Worm (Caenorhabditis elegans) whole organism, late embryonic: ENCODE results near the gene F52G3.1.
A peak's percentile ranks its signal among the peaks of the same experiment; 100 is the strongest.

Source experiments
- C08G9.2 ChIP-seq: sonication (generic microtip); optimal IDR thresholded peaks from 2 replicates; lab custom pipeline; 2016; ENCODE audit warnings: mild to moderate bottlenecking, missing genetic modification characterization, moderate library complexity, missing compliant biosample characterization
- C38D4.7 ChIP-seq: fragments of 200-800 bp; sonication (Bioruptor generic); optimal IDR thresholded peaks from 2 replicates; lab custom pipeline; 2018; ENCODE audit warnings: mild to moderate bottlenecking, missing genetic modification characterization, moderate library complexity, missing compliant biosample characterization
- K02D7.2 ChIP-seq: sonication (generic microtip); optimal IDR thresholded peaks from 2 replicates; lab custom pipeline; 2017; ENCODE audit warnings: mild to moderate bottlenecking, missing genetic modification characterization, missing compliant biosample characterization
- K09A11.1 ChIP-seq: sonication (generic microtip); optimal IDR thresholded peaks from 2 replicates; lab custom pipeline; 2017; ENCODE audit warnings: antibody characterized with exemption, mild to moderate bottlenecking, missing genetic modification characterization, missing compliant biosample characterization; ENCODE audit not compliant: insufficient read depth
- ahr-1 ChIP-seq: sonication (generic microtip); optimal IDR thresholded peaks from 2 replicates; lab custom pipeline; 2016; ENCODE audit warnings: missing genetic modification characterization, missing compliant biosample characterization
- ama-1 ChIP-seq: fragments of 150-350 bp; optimal IDR thresholded peaks from 2 replicates; lab custom pipeline; 2014
- ceh-14 ChIP-seq: sonication (generic microtip); optimal IDR thresholded peaks from 2 replicates; lab custom pipeline; 2016; ENCODE audit warnings: missing genotype, missing genetic modification characterization, missing compliant biosample characterization
- ceh-19 ChIP-seq: fragments of 200-800 bp; sonication (Bioruptor generic); optimal IDR thresholded peaks from 2 replicates; lab custom pipeline; 2018; ENCODE audit warnings: mild to moderate bottlenecking, missing genetic modification characterization, missing compliant biosample characterization
- ceh-2 ChIP-seq: sonication (generic microtip); optimal IDR thresholded peaks from 2 replicates; lab custom pipeline; 2016; ENCODE audit warnings: missing genotype, missing genetic modification characterization, missing compliant biosample characterization
- ceh-22 ChIP-seq: sonication (generic microtip); optimal IDR thresholded peaks from 2 replicates; lab custom pipeline; 2017; ENCODE audit warnings: missing biosample characterization, missing genetic modification characterization
- ceh-24 ChIP-seq: sonication (generic microtip); optimal IDR thresholded peaks from 2 replicates; lab custom pipeline; 2016; ENCODE audit warnings: mild to moderate bottlenecking, missing genetic modification characterization, missing compliant biosample characterization
- ceh-31 ChIP-seq: sonication (generic microtip); optimal IDR thresholded peaks from 2 replicates; lab custom pipeline; 2016; ENCODE audit warnings: missing genetic modification characterization, missing compliant biosample characterization
- ceh-34 ChIP-seq: sonication (generic microtip); optimal IDR thresholded peaks from 2 replicates; lab custom pipeline; 2016; ENCODE audit warnings: mild to moderate bottlenecking, missing genetic modification characterization, missing compliant biosample characterization
- ceh-6 ChIP-seq: fragments of 200-800 bp; sonication (Bioruptor generic); optimal IDR thresholded peaks from 2 replicates; lab custom pipeline; 2018; ENCODE audit warnings: mild to moderate bottlenecking, missing genetic modification characterization, missing compliant biosample characterization
- ceh-9 ChIP-seq: sonication (generic microtip); optimal IDR thresholded peaks from 2 replicates; lab custom pipeline; 2016; ENCODE audit warnings: mild to moderate bottlenecking, missing genetic modification characterization, inconsistent platforms, missing compliant biosample characterization
- che-1 ChIP-seq: sonication (generic microtip); optimal IDR thresholded peaks from 2 replicates; lab custom pipeline; 2016; ENCODE audit warnings: mild to moderate bottlenecking, missing genetic modification characterization, missing compliant biosample characterization
- dve-1 ChIP-seq: sonication (generic microtip); optimal IDR thresholded peaks from 2 replicates; lab custom pipeline; 2017; ENCODE audit warnings: antibody characterized with exemption, mild to moderate bottlenecking, missing genetic modification characterization, missing compliant biosample characterization
- elt-2 ChIP-seq: sonication (generic microtip); optimal IDR thresholded peaks from 2 replicates; lab custom pipeline; 2016; ENCODE audit warnings: missing genetic modification reagents, missing genetic modification characterization, missing compliant biosample characterization
- elt-4 ChIP-seq: sonication (generic microtip); optimal IDR thresholded peaks from 2 replicates; lab custom pipeline; 2016; ENCODE audit warnings: missing genetic modification characterization, missing compliant biosample characterization
- eyg-1 ChIP-seq: sonication (generic microtip); optimal IDR thresholded peaks from 2 replicates; lab custom pipeline; 2016; ENCODE audit warnings: missing genotype, missing genetic modification characterization, missing compliant biosample characterization
- fkh-10 ChIP-seq: fragments of 150-350 bp; optimal IDR thresholded peaks from 2 replicates; lab custom pipeline; 2014; ENCODE audit warnings: missing biosample characterization, missing genetic modification reagents, missing genetic modification characterization
- fkh-6 ChIP-seq: sonication (generic microtip); optimal IDR thresholded peaks from 2 replicates; lab custom pipeline; 2016; ENCODE audit warnings: missing genetic modification characterization, missing compliant biosample characterization
- gmeb-2 ChIP-seq: sonication (generic microtip); optimal IDR thresholded peaks from 2 replicates; lab custom pipeline; 2016; ENCODE audit warnings: missing genetic modification characterization, inconsistent platforms, missing compliant biosample characterization
- hlh-13 ChIP-seq: fragments of 200-800 bp; sonication (Bioruptor generic); optimal IDR thresholded peaks from 2 replicates; lab custom pipeline; 2018; ENCODE audit warnings: mild to moderate bottlenecking, missing genetic modification characterization, missing compliant biosample characterization
- hlh-15 ChIP-seq: sonication (generic microtip); optimal IDR thresholded peaks from 2 replicates; lab custom pipeline; 2016; ENCODE audit warnings: missing genetic modification characterization, missing compliant biosample characterization
- hlh-6 ChIP-seq: sonication (generic microtip); optimal IDR thresholded peaks from 2 replicates; lab custom pipeline; 2016; ENCODE audit warnings: missing genotype, missing genetic modification characterization, missing compliant biosample characterization
- hlh-8 ChIP-seq: sonication (generic microtip); optimal IDR thresholded peaks from 2 replicates; lab custom pipeline; 2016; ENCODE audit warnings: missing genotype, missing genetic modification characterization, missing compliant biosample characterization
- lim-6 ChIP-seq: sonication (generic microtip); optimal IDR thresholded peaks from 2 replicates; lab custom pipeline; 2016; ENCODE audit warnings: missing genetic modification characterization, missing compliant biosample characterization
- lin-11 ChIP-seq: fragments of 200-800 bp; sonication (Bioruptor generic); optimal IDR thresholded peaks from 2 replicates; lab custom pipeline; 2018; ENCODE audit warnings: mild to moderate bottlenecking, missing genetic modification characterization, missing compliant biosample characterization
- nfya-1 ChIP-seq: sonication (generic microtip); optimal IDR thresholded peaks from 2 replicates; lab custom pipeline; 2017; ENCODE audit warnings: missing genetic modification characterization, mild to moderate bottlenecking, missing compliant biosample characterization, antibody characterized with exemption, moderate library complexity
- nhr-11 ChIP-seq: fragments of 150-350 bp; optimal IDR thresholded peaks from 2 replicates; lab custom pipeline; 2014; ENCODE audit warnings: missing biosample characterization, missing genetic modification characterization
- nhr-232 ChIP-seq: sonication (generic microtip); optimal IDR thresholded peaks from 2 replicates; lab custom pipeline; 2016; ENCODE audit warnings: missing genetic modification characterization, missing compliant biosample characterization
- odd-2 ChIP-seq: sonication (generic microtip); optimal IDR thresholded peaks from 2 replicates; lab custom pipeline; 2017; ENCODE audit warnings: antibody characterized with exemption, mild to moderate bottlenecking, missing genetic modification characterization, missing compliant biosample characterization
- pat-9 ChIP-seq: fragments of 200-800 bp; sonication (Bioruptor generic); optimal IDR thresholded peaks from 2 replicates; lab custom pipeline; 2018; ENCODE audit warnings: mild to moderate bottlenecking, missing genetic modification characterization, moderate library complexity, missing compliant biosample characterization
- pax-1 ChIP-seq: fragments of 150-350 bp; optimal IDR thresholded peaks from 2 replicates; lab custom pipeline; 2014; ENCODE audit warnings: missing biosample characterization, missing genetic modification characterization
- pha-2 ChIP-seq: sonication (generic microtip); optimal IDR thresholded peaks from 2 replicates; lab custom pipeline; 2017; ENCODE audit warnings: mild to moderate bottlenecking, missing genetic modification characterization, missing compliant biosample characterization
- pqm-1 ChIP-seq: sonication (generic microtip); optimal IDR thresholded peaks from 2 replicates; lab custom pipeline; 2016; ENCODE audit warnings: missing genetic modification characterization, missing compliant biosample characterization
- sdc-2 ChIP-seq: sonication (generic microtip); optimal IDR thresholded peaks from 2 replicates; lab custom pipeline; 2016; ENCODE audit warnings: missing genotype, missing genetic modification characterization, missing compliant biosample characterization
- sox-4 ChIP-seq: sonication (generic microtip); optimal IDR thresholded peaks from 2 replicates; lab custom pipeline; 2017; ENCODE audit warnings: mild to moderate bottlenecking, missing genetic modification characterization, inconsistent platforms, missing compliant biosample characterization
- syd-9 ChIP-seq: sonication (generic microtip); optimal IDR thresholded peaks from 2 replicates; lab custom pipeline; 2016; ENCODE audit warnings: mild to moderate bottlenecking, missing genetic modification characterization, moderate library complexity, missing compliant biosample characterization
- ttx-3 ChIP-seq: sonication (generic microtip); optimal IDR thresholded peaks from 2 replicates; lab custom pipeline; 2016; ENCODE audit warnings: missing genetic modification reagents, missing genetic modification characterization, missing compliant biosample characterization
- unc-42 ChIP-seq: sonication (generic microtip); optimal IDR thresholded peaks from 2 replicates; lab custom pipeline; 2016; ENCODE audit warnings: missing genotype, missing genetic modification characterization, missing compliant biosample characterization
- unc-55 ChIP-seq: sonication (generic microtip); optimal IDR thresholded peaks from 2 replicates; lab custom pipeline; 2017; ENCODE audit warnings: missing biosample characterization, missing genetic modification reagents, missing genetic modification characterization
- unc-86 ChIP-seq: sonication (generic microtip); optimal IDR thresholded peaks from 2 replicates; lab custom pipeline; 2016; ENCODE audit warnings: missing genetic modification characterization, missing compliant biosample characterization
- ztf-16 ChIP-seq: sonication (generic microtip); optimal IDR thresholded peaks from 2 replicates; lab custom pipeline; 2017; ENCODE audit warnings: missing genetic modification characterization, missing compliant biosample characterization

Gene F52G3.1

ce11 chrX:16961387-16961786 lies 2.3 kb upstream of the F52G3.1 start (continued):
- TF ChIP-seq sdc-2 (tag; lab: Kevin White, UChicago): peak; percentile 85
- TF ChIP-seq K02D7.2: no peak
- TF ChIP-seq ceh-19 (GFP tag; lab: Kevin White, UChicago): peak; percentile 83
- TF ChIP-seq eyg-1 (tag; lab: Kevin White, UChicago): peak; percentile 41
- TF ChIP-seq ceh-24 (tag; lab: Kevin White, UChicago): no peak
- TF ChIP-seq fkh-6: peak; percentile 55
- TF ChIP-seq che-1: no peak
- peak; percentile 5 for TF ChIP-seq sox-4 (tag; lab: Kevin White, UChicago)
- TF ChIP-seq fkh-10 (GFP tag; lab: Kevin White, UChicago): no peak
- TF ChIP-seq pha-2 (tag; lab: Kevin White, UChicago): peak; percentile 6
- peak; percentile 89 for TF ChIP-seq nfya-1 (tag; lab: Kevin White, UChicago)
- TF ChIP-seq ceh-2 (tag; lab: Kevin White, UChicago): peak; percentile 32
- TF ChIP-seq C38D4.7 (GFP tag; lab: Kevin White, UChicago): no peak
- TF ChIP-seq dve-1 (tag; lab: Kevin White, UChicago): peak; percentile 59
- peak; percentile 46 for TF ChIP-seq unc-55 (GFP tag; lab: Kevin White, UChicago)
- peak; percentile 24 for TF ChIP-seq pqm-1 (tag; lab: Kevin White, UChicago)
- no peak for TF ChIP-seq lin-11
- no peak for TF ChIP-seq nhr-232 (tag; lab: Kevin White, UChicago)
- no peak for TF ChIP-seq ama-1 (lab: Kevin White, UChicago)

ce11 chrX:16962640-16963039 lies 1.0 kb upstream of the F52G3.1 start:
- TF ChIP-seq ceh-2 (tag; lab: Kevin White, UChicago): no peak
- peak; percentile 89 for TF ChIP-seq unc-42

- TF ChIP-seq elt-2 (no peak), ceh-34 (tag; lab: Kevin White, UChicago) (peak; percentile 2), odd-2 (tag; lab: Kevin White, UChicago) (no peak), hlh-13 (GFP tag; lab: Kevin White, UChicago) (no peak), ceh-31 (tag; lab: Kevin White, UChicago) (no peak), ceh-14 (tag; lab: Kevin White, UChicago) (no peak), ama-1 (lab: Kevin White, UChicago) (no peak), K09A11.1 (tag; lab: Kevin White, UChicago) (no peak), elt-4 (tag; lab: Kevin White, UChicago) (peak; percentile 13), K02D7.2 (no peak), fkh-6 (no peak), unc-86 (tag; lab: Kevin White, UChicago) (no peak), ztf-16 (tag; lab: Kevin White, UChicago) (no peak), C38D4.7 (GFP tag; lab: Kevin White, UChicago) (no peak), ceh-6 (GFP tag; lab: Kevin White, UChicago) (no peak), nhr-11 (tag; lab: Kevin White, UChicago) (no peak), nfya-1 (tag; lab: Kevin White, UChicago) (no peak), C08G9.2 (tag; lab: Kevin White, UChicago) (peak; percentile 5), syd-9 (tag; lab: Kevin White, UChicago) (no peak), hlh-8 (tag; lab: Kevin White, UChicago) (no peak), fkh-10 (GFP tag; lab: Kevin White, UChicago) (no peak), lim-6 (tag; lab: Kevin White, UChicago) (no peak)
These were observed 2.2 kb downstream of the F52G3.1 start for ce11 chrX:16965888-16966287.

- no peak for TF ChIP-seq ttx-3 (tag; lab: Kevin White, UChicago)
- no peak for TF ChIP-seq gmeb-2 (tag; lab: Kevin White, UChicago)
- no peak for TF ChIP-seq hlh-6 (tag; lab: Kevin White, UChicago)
- no peak for TF ChIP-seq hlh-8 (tag; lab: Kevin White, UChicago)
- no peak for TF ChIP-seq ceh-2 (tag; lab: Kevin White, UChicago)
- TF ChIP-seq ceh-9 (tag; lab: Kevin White, UChicago): no peak
- no peak for TF ChIP-seq elt-4 (tag; lab: Kevin White, UChicago)
- no peak for TF ChIP-seq ahr-1 (tag; lab: Kevin White, UChicago)
- TF ChIP-seq ceh-22 (tag; lab: Kevin White, UChicago): no peak
- TF ChIP-seq hlh-15: no peak
- TF ChIP-seq pax-1 (tag; lab: Kevin White, UChicago): no peak
- no peak for TF ChIP-seq unc-42
- no peak for TF ChIP-seq C38D4.7 (GFP tag; lab: Kevin White, UChicago)
- TF ChIP-seq pat-9 (tag; lab: Kevin White, UChicago): no peak
These were observed 4.1 kb downstream of the F52G3.1 start for ce11 chrX:16967813-16968212.
